Worm (Caenorhabditis elegans) whole organism, mixed stage, embryonic: ENCODE measurements around the gene fbxb-15.
A peak's percentile ranks its signal among the peaks of the same experiment; 100 is the strongest.

Experiments
- M03D4.4 ChIP-seq: sonication (generic microtip); optimal IDR thresholded peaks from 2 replicates; lab custom pipeline; 2017; ENCODE audit warnings: mild to moderate bottlenecking, missing genetic modification characterization, missing compliant biosample characterization
- bed-3 ChIP-seq: fragments of 200-800 bp; sonication (Bioruptor generic); optimal IDR thresholded peaks from 3 replicates; lab custom pipeline; 2018; ENCODE audit warnings: mild to moderate bottlenecking, missing genetic modification characterization, moderate library complexity, missing compliant biosample characterization
- blmp-1 ChIP-seq: fragments of 150-350 bp; optimal IDR thresholded peaks from 2 replicates; lab custom pipeline; 2014; ENCODE audit warnings: missing biosample characterization, missing genetic modification characterization
- ceh-39 ChIP-seq: fragments of 150-350 bp; optimal IDR thresholded peaks from 2 replicates; lab custom pipeline; 2014; ENCODE audit warnings: missing biosample characterization, missing genetic modification characterization
- ceh-43 ChIP-seq: fragments of 200-800 bp; sonication (Bioruptor generic); optimal IDR thresholded peaks from 2 replicates; lab custom pipeline; 2018; ENCODE audit warnings: mild to moderate bottlenecking, missing genetic modification characterization, moderate library complexity, missing compliant biosample characterization
- ceh-83 ChIP-seq: fragments of 200-800 bp; sonication (Bioruptor generic); optimal IDR thresholded peaks from 2 replicates; lab custom pipeline; 2018; ENCODE audit warnings: mild to moderate bottlenecking, missing genetic modification characterization, missing compliant biosample characterization
- ces-1 ChIP-seq: fragments of 150-350 bp; optimal IDR thresholded peaks from 2 replicates; lab custom pipeline; 2014; ENCODE audit warnings: missing biosample characterization, missing genetic modification reagents, missing genetic modification characterization
- cnd-1 ChIP-seq: fragments of 200-800 bp; sonication (Bioruptor generic); optimal IDR thresholded peaks from 2 replicates; lab custom pipeline; 2018; ENCODE audit warnings: mild to moderate bottlenecking, missing genetic modification characterization, missing compliant biosample characterization
- drap-1 ChIP-seq: fragments of 200-800 bp; sonication (Bioruptor generic); optimal IDR thresholded peaks from 3 replicates; lab custom pipeline; 2018; ENCODE audit warnings: mild to moderate bottlenecking, missing genetic modification characterization, missing compliant biosample characterization
- elt-1 ChIP-seq: sonication (generic microtip); optimal IDR thresholded peaks from 2 replicates; lab custom pipeline; 2017; ENCODE audit warnings: missing genetic modification characterization, mild to moderate bottlenecking, missing compliant biosample characterization, antibody characterized with exemption, moderate library complexity, borderline replicate concordance; ENCODE audit not compliant: insufficient read depth
- flh-1 ChIP-seq: fragments of 200-800 bp; sonication (Bioruptor generic); optimal IDR thresholded peaks from 2 replicates; lab custom pipeline; 2018; ENCODE audit warnings: mild to moderate bottlenecking, missing genetic modification characterization, moderate library complexity, missing compliant biosample characterization
- ham-2 ChIP-seq: fragments of 200-800 bp; sonication (Bioruptor generic); optimal IDR thresholded peaks from 2 replicates; lab custom pipeline; 2018; ENCODE audit warnings: mild to moderate bottlenecking, missing genetic modification characterization, missing compliant biosample characterization
- hlh-1 ChIP-seq: fragments of 150-350 bp; optimal IDR thresholded peaks from 2 replicates; lab custom pipeline; 2014; ENCODE audit warnings: missing biosample characterization, missing genetic modification reagents, missing genetic modification characterization
- lin-32 ChIP-seq: fragments of 200-800 bp; sonication (Bioruptor generic); optimal IDR thresholded peaks from 2 replicates; lab custom pipeline; 2018; ENCODE audit warnings: mild to moderate bottlenecking, missing genetic modification characterization, missing compliant biosample characterization
- lsy-2 ChIP-seq: fragments of 150-350 bp; optimal IDR thresholded peaks from 2 replicates; lab custom pipeline; 2014; ENCODE audit warnings: missing biosample characterization, missing genetic modification characterization
- mep-1 ChIP-seq: fragments of 150-350 bp; optimal IDR thresholded peaks from 2 replicates; lab custom pipeline; 2017; ENCODE audit warnings: missing biosample characterization, missing genetic modification reagents, missing genetic modification characterization, inconsistent platforms
- mls-2 ChIP-seq: sonication (generic microtip); optimal IDR thresholded peaks from 2 replicates; lab custom pipeline; 2016; ENCODE audit warnings: mild to moderate bottlenecking, missing genetic modification characterization, moderate library complexity, missing compliant biosample characterization
- nhr-12 ChIP-seq: fragments of 150-350 bp; optimal IDR thresholded peaks from 2 replicates; lab custom pipeline; 2014; ENCODE audit warnings: missing biosample characterization, missing genetic modification characterization
- nhr-2 ChIP-seq: fragments of 150-350 bp; optimal IDR thresholded peaks from 2 replicates; lab custom pipeline; 2014; ENCODE audit warnings: missing biosample characterization, missing genetic modification characterization
- nhr-237 ChIP-seq: fragments of 150-350 bp; optimal IDR thresholded peaks from 2 replicates; lab custom pipeline; 2014; ENCODE audit warnings: missing biosample characterization, missing genetic modification characterization
- nhr-28 ChIP-seq: fragments of 150-350 bp; optimal IDR thresholded peaks from 2 replicates; lab custom pipeline; 2014; ENCODE audit warnings: missing biosample characterization, missing genetic modification characterization
- pha-4 ChIP-seq: fragments of 150-350 bp; optimal IDR thresholded peaks from 2 replicates; lab custom pipeline; 2018; ENCODE audit warnings: missing biosample characterization, missing genetic modification reagents, missing genetic modification characterization
- sem-2 ChIP-seq: fragments of 200-800 bp; sonication (Bioruptor generic); optimal IDR thresholded peaks from 2 replicates; lab custom pipeline; 2018; ENCODE audit warnings: mild to moderate bottlenecking, missing genetic modification characterization, missing compliant biosample characterization
- snpc-4 ChIP-seq: fragments of 150-350 bp; optimal IDR thresholded peaks from 2 replicates; lab custom pipeline; 2014; ENCODE audit warnings: missing biosample characterization, missing genetic modification characterization
- sptf-1 ChIP-seq: sonication (generic microtip); optimal IDR thresholded peaks from 2 replicates; lab custom pipeline; 2017; ENCODE audit warnings: mild to moderate bottlenecking, missing genetic modification characterization, moderate library complexity, missing compliant biosample characterization
- tbx-8 ChIP-seq: fragments of 200-800 bp; sonication (Bioruptor generic); optimal IDR thresholded peaks from 2 replicates; lab custom pipeline; 2018; ENCODE audit warnings: mild to moderate bottlenecking, missing genetic modification characterization, moderate library complexity, missing compliant biosample characterization
- unc-120 ChIP-seq: sonication (generic microtip); optimal IDR thresholded peaks from 2 replicates; lab custom pipeline; 2017; ENCODE audit warnings: missing genetic modification characterization, missing compliant biosample characterization; ENCODE audit not compliant: poor library complexity, severe bottlenecking
- unc-39 ChIP-seq: fragments of 150-350 bp; optimal IDR thresholded peaks from 2 replicates; lab custom pipeline; 2014; ENCODE audit warnings: missing biosample characterization, missing genetic modification characterization
- unc-62 ChIP-seq: fragments of 150-350 bp; optimal IDR thresholded peaks from 2 replicates; lab custom pipeline; 2014; ENCODE audit warnings: missing biosample characterization, missing genetic modification reagents, missing genetic modification characterization
- zip-8 ChIP-seq: fragments of 150-350 bp; optimal IDR thresholded peaks from 2 replicates; lab custom pipeline; 2014; ENCODE audit warnings: missing biosample characterization, missing genetic modification characterization

fbxb-15 gene

ce11 chrII:1613972-1614371 is 39.3 kb downstream of the fbxb-15 start, which contains the start of gene fbxa-164:
TSS of gene fbxa-164 (minus strand) at chrII:1614072.
- no peak for TF ChIP-seq unc-39 (tag; lab: Kevin White, UChicago)
- TF ChIP-seq ceh-39 (tag; lab: Kevin White, UChicago) = no peak
- no peak for TF ChIP-seq unc-62 (GFP tag; lab: Kevin White, UChicago)
- TF ChIP-seq hlh-1 = no peak
- TF ChIP-seq flh-1 (GFP tag; lab: Kevin White, UChicago) = no peak
- no peak for TF ChIP-seq ces-1 (GFP tag; lab: Kevin White, UChicago)
- TF ChIP-seq cnd-1 (tag; lab: Kevin White, UChicago) = no peak
- no peak for TF ChIP-seq sem-2 (GFP tag; lab: Kevin White, UChicago)
- TF ChIP-seq mls-2 = no peak
- no peak for TF ChIP-seq ceh-43 (GFP tag; lab: Kevin White, UChicago)
- TF ChIP-seq nhr-237 (tag; lab: Kevin White, UChicago) = no peak

ce11 chrII:1610630-1611029 is 42.7 kb downstream of the fbxb-15 start, which contains the start of gene fbxa-163:
TSS of gene fbxa-163 (minus strand) at chrII:1610730.
- TF ChIP-seq nhr-12 (no peak), unc-120 (tag; lab: Kevin White, UChicago) (no peak), zip-8 (no peak), ces-1 (GFP tag; lab: Kevin White, UChicago) (no peak), nhr-2 (no peak), M03D4.4 (tag; lab: Kevin White, UChicago) (no peak), ceh-83 (no peak), elt-1 (tag; lab: Kevin White, UChicago) (no peak), ham-2 (GFP tag; lab: Kevin White, UChicago) (no peak), lsy-2 (tag; lab: Kevin White, UChicago) (no peak), tbx-8 (GFP tag; lab: Kevin White, UChicago) (no peak), pha-4 (no peak), sem-2 (GFP tag; lab: Kevin White, UChicago) (no peak), ceh-39 (tag; lab: Kevin White, UChicago) (no peak), blmp-1 (tag; lab: Kevin White, UChicago) (no peak), nhr-237 (tag; lab: Kevin White, UChicago) (no peak), sptf-1 (tag; lab: Kevin White, UChicago) (no peak), snpc-4 (tag; lab: Kevin White, UChicago) (no peak), unc-39 (tag; lab: Kevin White, UChicago) (no peak)

- TF ChIP-seq mep-1 (no peak), mls-2 (no peak), lin-32 (no peak), elt-1 (tag; lab: Kevin White, UChicago) (no peak)
These were observed 44.4 kb downstream of the fbxb-15 start for ce11 chrII:1608915-1609314.

- TF ChIP-seq mls-2 (no peak), nhr-237 (tag; lab: Kevin White, UChicago) (no peak), hlh-1 (no peak), bed-3 (no peak), nhr-12 (no peak), nhr-28 (tag; lab: Kevin White, UChicago) (no peak), flh-1 (GFP tag; lab: Kevin White, UChicago) (no peak), ceh-39 (tag; lab: Kevin White, UChicago) (no peak)
These were observed 45.7 kb downstream of the fbxb-15 start for ce11 chrII:1607575-1607974.

- TF ChIP-seq lin-32 (no peak), bed-3 (no peak)
These were observed 47.2 kb downstream of the fbxb-15 start, which contains the start of gene bath-33 for ce11 chrII:1606079-1606478. TSS of gene bath-33 (minus strand) at chrII:1606179.

ce11 chrII:1605010-1605409 is 48.3 kb downstream of the fbxb-15 start:
- TF ChIP-seq ceh-83 (no peak), mep-1 (no peak), drap-1 (no peak), sptf-1 (tag; lab: Kevin White, UChicago) (no peak), blmp-1 (tag; lab: Kevin White, UChicago) (no peak), elt-1 (tag; lab: Kevin White, UChicago) (peak; percentile 73), unc-120 (tag; lab: Kevin White, UChicago) (no peak), zip-8 (no peak)
